Fruit fly (Drosophila melanogaster): ENCODE results near the gene CG45067.

CG45067 gene

DNA sequence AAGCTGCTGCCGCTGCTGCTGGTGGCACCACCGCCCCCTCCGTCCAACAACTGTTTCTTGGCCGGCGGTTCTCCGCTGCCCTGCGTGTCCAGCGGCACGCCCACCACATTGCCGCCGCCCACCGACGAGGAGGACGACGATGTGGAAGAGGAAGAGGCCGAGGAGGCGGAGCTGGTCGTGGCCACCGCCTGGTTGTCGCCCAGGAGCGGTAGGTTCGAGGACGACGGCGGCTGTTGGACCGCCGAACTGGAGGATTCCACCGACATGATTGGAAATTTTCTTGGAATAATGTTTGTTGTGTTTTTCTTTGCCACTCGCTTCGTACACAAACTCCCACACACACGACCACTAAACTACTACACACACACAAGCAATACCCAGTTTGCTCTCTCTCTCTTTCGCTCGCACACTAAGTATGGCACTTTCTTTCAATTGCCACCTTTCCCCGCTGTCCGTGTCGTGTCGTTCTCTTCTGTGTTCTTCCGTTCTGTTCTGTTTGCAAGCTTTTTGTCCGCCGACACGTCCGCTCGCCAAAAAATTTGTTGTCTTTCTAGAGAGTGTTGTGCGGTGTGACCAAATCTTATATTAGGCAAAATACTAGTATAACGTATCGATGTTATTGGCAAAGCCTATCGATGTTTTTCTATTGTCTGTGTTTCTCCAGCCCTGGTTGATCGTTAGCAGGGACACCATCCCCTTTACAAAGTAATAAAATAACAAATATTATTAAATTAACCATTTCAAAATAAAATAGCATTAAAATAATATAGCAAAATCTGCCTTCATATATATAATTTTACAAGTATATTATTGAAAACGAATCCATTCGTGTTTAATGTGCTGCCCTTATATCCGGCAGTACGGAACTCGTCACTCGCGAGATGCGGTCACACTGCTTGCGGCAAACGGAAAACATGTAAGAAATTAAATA, 43.7 kb downstream of the CG45067 start, which contains the start of the genes CG32486 and PAN3 (continued):
- TF ChIP-seq CG8388 (GFP tag; optimal IDR thresholded peaks at IDR 0.05): peak; percentile 16
- peak; percentile 76 for TF ChIP-seq CG12391 (tag; optimal IDR thresholded peaks at IDR 0.05)
- TF ChIP-seq CG3163 (GFP tag; optimal IDR thresholded peaks at IDR 0.05): peak; percentile 68
- 0 out of 2 replicates have a peak, but pooled peaks have one; percentile 31 for TF ChIP-seq ttk (GFP tag; IDR thresholded peaks at IDR 0.05)
- peak; percentile 89 for TF ChIP-seq Ets65A (GFP tag)
- TF ChIP-seq CG15479 (GFP tag; optimal IDR thresholded peaks at IDR 0.05): no peak
- TF ChIP-seq CG4328 (GFP tag; optimal IDR thresholded peaks at IDR 0.05): peak; percentile 11
- no peak for TF ChIP-seq CG43689 (GFP tag; IDR thresholded peaks at IDR 0.05)
- peak; percentile 4 for TF ChIP-seq CG11723 (GFP tag; optimal IDR thresholded peaks at IDR 0.05)
- TF ChIP-seq CG12219 (GFP tag; optimal IDR thresholded peaks at IDR 0.05): no peak
- TF ChIP-seq zf30C (GFP tag; optimal IDR thresholded peaks at IDR 0.05): peak; percentile 34
- TF ChIP-seq Bgb (GFP tag; IDR thresholded peaks at IDR 0.05; ENCODE audit: partially characterized antibody): peak; percentile 90
- TF ChIP-seq CG8281 (tag; optimal IDR thresholded peaks at IDR 0.05): no peak
- TF ChIP-seq pzg (GFP tag; optimal IDR thresholded peaks at IDR 0.05): peak; percentile 97
- TF ChIP-seq PHDP (tag; optimal IDR thresholded peaks at IDR 0.05): peak; percentile 47
- peak; percentile 20 for TF ChIP-seq CG13123 (GFP tag; optimal IDR thresholded peaks at IDR 0.05)
- TF ChIP-seq Lhr (GFP tag; optimal IDR thresholded peaks at IDR 0.05): peak; percentile 94
- TF ChIP-seq CG11695 (GFP tag; IDR thresholded peaks at IDR 0.05): no peak; the same call in 2 of the 3 replicates
- TF ChIP-seq CG17568 (GFP tag; optimal IDR thresholded peaks at IDR 0.05): no peak
- TF ChIP-seq fd3F (GFP tag; optimal IDR thresholded peaks at IDR 0.05): peak; percentile 9
- TF ChIP-seq Deaf1 (tag; optimal IDR thresholded peaks at IDR 0.05): peak; percentile 55
- peak; percentile 76 for TF ChIP-seq CG4617 (GFP tag; optimal IDR thresholded peaks at IDR 0.05; ENCODE audit: borderline replicate concordance)
- peak; percentile 38 for TF ChIP-seq kah (GFP tag; optimal IDR thresholded peaks at IDR 0.05)
- no peak for TF ChIP-seq CG32767 (GFP tag; IDR thresholded peaks at IDR 0.05)
- TF ChIP-seq Vsx1 (GFP tag; optimal IDR thresholded peaks at IDR 0.05): peak; percentile 49
- peak; percentile 69 for TF ChIP-seq hbn (GFP tag; IDR thresholded peaks at IDR 0.05; ENCODE audit: partially characterized antibody)
- peak; percentile 47 for TF ChIP-seq lbe (GFP tag; optimal IDR thresholded peaks at IDR 0.05)
- TF ChIP-seq CG13775 (GFP tag; optimal IDR thresholded peaks at IDR 0.05): peak; percentile 29
- TF ChIP-seq p53 (GFP tag; optimal IDR thresholded peaks at IDR 0.05): peak; percentile 49
- no peak for TF ChIP-seq CG11696 (GFP tag; IDR thresholded peaks at IDR 0.05)
- TF ChIP-seq CG14441 (GFP tag; IDR thresholded peaks at IDR 0.05): 0 out of 2 replicates have a peak, but pooled peaks have one; percentile 18
- TF ChIP-seq Adf1 (GFP tag; IDR thresholded peaks at IDR 0.05): peak; percentile 67
- no peak for TF ChIP-seq Six4 (GFP tag; optimal IDR thresholded peaks at IDR 0.05)
- peak; percentile 62 for TF ChIP-seq CG10431 (GFP tag; optimal IDR thresholded peaks at IDR 0.05)
- peak; percentile 11 for TF ChIP-seq Sox102F (GFP tag; optimal IDR thresholded peaks at IDR 0.05)
- peak; percentile 79 for TF ChIP-seq B-H2 (GFP tag; optimal IDR thresholded peaks at IDR 0.05)
- peak; percentile 5 for TF ChIP-seq CG12744 (GFP tag; optimal IDR thresholded peaks at IDR 0.05)
- TF ChIP-seq CG2116 (GFP tag; optimal IDR thresholded peaks at IDR 0.05): peak; percentile 83
- peak; percentile 56 for TF ChIP-seq tna (GFP tag; IDR thresholded peaks at IDR 0.05; ENCODE audit: partially characterized antibody)
- no peak for TF ChIP-seq fd64A (GFP tag; optimal IDR thresholded peaks at IDR 0.05)
- no peak for TF ChIP-seq Poxn (GFP tag; IDR thresholded peaks at IDR 0.05)
- no peak for TF ChIP-seq eve (GFP tag; optimal IDR thresholded peaks at IDR 0.05)
- TF ChIP-seq chn (GFP tag; optimal IDR thresholded peaks at IDR 0.05): peak; percentile 19
- TF ChIP-seq Oli (tag; optimal IDR thresholded peaks at IDR 0.05): peak; percentile 9
- no peak for TF ChIP-seq odd (GFP tag; optimal IDR thresholded peaks at IDR 0.05)
- TF ChIP-seq CG8290 (GFP tag; optimal IDR thresholded peaks at IDR 0.05): peak; percentile 72
- TF ChIP-seq CG8290 (tag; optimal IDR thresholded peaks at IDR 0.05): peak in 1 of 2 experiments; percentile 85
- no peak for TF ChIP-seq pum (GFP tag; optimal IDR thresholded peaks at IDR 0.05)

Data from whole organism, embryonic.